Fruit fly (Drosophila melanogaster) whole organism: ENCODE results near the gene CG10341.

Experiments used
- CG8478 ChIP-seq: fragments of >200 bp; optimal IDR thresholded peaks from 2 replicates; lab custom pipeline; 2018; ENCODE audit warnings: inconsistent platforms
- Dll ChIP-seq: fragments of >200 bp; optimal IDR thresholded peaks from 2 replicates; lab custom pipeline; 2017
- EcR ChIP-seq, 2 experiments: fragments of >200 bp; optimal IDR thresholded peaks; 2 replicates each; lab custom pipeline; 2017; ENCODE audit warnings: missing biosample characterization in 2 of 2, missing genetic modification characterization in 2 of 2, missing genetic modification reagents in 2 of 2
- pan ChIP-seq: fragments of >200 bp; optimal IDR thresholded peaks from 2 replicates; lab custom pipeline; 2017
- psq ChIP-seq: fragments of >200 bp; optimal IDR thresholded peaks from 2 replicates; lab custom pipeline; 2017
- usp ChIP-seq: fragments of >200 bp; optimal IDR thresholded peaks from 2 replicates; lab custom pipeline; 2017; ENCODE audit warnings: missing biosample characterization, missing genetic modification characterization, mixed read lengths

The CG10341 gene

DNA sequence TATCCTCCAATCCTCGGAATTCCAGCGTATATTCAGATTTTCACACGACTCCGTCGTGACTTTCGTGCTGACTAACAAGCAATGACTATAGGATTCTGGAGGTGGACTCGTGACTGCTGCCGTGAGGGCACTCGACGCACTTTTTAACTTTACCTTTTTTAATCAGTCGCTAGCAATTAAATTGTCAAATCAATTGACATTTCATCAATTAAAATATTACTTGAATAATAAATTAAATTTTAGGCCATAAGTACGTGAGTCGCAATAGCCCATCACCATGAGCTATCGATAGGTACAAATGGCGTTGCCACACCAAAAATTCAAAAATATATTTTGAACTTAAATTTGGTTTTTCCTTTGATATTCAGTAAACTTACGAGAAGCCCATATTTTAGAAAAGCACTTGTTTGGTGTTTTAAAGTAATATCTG is 7.1 kb downstream of the CG10341 start, which contains the start of gene Jwa:
Jwa (minus strand) TSS at position 87 of the 430 bp plus-strand sequence.
- no peak for TF ChIP-seq Dll
- no peak for TF ChIP-seq CG8478
- TF ChIP-seq pan (lab: Kevin White, UChicago): no peak
- no peak for TF ChIP-seq psq
- no peak for TF ChIP-seq usp (GFP tag; lab: Kevin White, UChicago)
- no peak for TF ChIP-seq EcR (GFP tag; optimal IDR thresholded peaks at IDR 0.05; lab: Kevin White, UChicago)

DNA sequence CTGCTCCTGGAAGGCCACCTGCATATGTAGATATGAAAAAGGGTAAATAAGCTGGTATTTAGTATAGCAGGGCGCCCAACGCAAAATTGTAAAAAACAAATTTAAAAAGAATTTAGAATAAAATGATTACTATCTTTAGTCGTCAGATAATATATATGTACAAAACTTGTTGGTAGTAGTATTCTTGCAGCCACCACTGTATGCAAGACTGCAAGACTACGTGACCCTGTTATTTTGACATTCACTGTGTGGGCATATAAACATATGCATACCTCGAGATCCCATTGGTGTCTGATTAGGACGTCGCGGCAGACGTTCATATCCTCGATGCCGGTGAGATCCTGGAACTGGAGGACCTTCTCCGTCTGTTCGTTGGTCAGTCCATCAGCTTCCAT is 9.3 kb downstream of the CG10341 start:
- TF ChIP-seq usp (GFP tag; lab: Kevin White, UChicago) (no peak), EcR (GFP tag; optimal IDR thresholded peaks at IDR 0.05; lab: Kevin White, UChicago) (no peak), psq (no peak), CG8478 (no peak), pan (lab: Kevin White, UChicago) (no peak), Dll (no peak)

DNA sequence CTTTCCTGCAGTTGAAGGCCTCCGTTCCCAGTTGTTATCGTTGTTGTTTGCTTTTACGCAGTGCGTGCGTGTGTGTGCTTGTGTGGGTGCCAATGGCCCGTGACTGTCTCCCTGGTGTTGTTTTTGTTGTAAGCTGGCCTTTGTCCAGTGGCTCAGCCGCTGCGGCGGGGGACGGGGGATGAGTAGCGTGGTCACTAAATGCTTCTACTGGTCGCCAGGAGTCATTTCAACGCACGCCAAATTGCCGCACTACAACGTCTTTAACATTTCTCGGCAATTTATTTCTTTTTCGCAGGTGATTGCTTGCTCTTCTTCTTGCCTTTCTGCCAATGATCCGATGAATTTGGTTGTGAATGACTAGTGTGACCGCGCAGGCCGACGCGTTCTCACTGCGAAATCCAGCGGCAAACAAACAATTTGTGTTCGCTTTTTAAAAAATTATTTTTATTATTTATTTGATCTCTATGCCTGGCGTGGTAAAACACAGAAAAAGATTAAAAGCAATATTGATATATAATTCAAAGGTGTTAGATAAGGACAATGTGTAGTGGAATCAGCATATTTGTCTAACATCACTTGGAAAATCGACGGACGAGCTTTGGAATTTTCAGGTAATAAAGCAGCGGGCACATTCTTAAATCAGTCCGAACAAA is 9.9 kb downstream of the CG10341 start, which contains the start of the genes Faf2 and Grip71:
Faf2 (minus strand) TSS at position 450 of the 653 bp plus-strand sequence.
Grip71 (plus strand) TSS at position 608 of the 653 bp plus-strand sequence.
- TF ChIP-seq EcR (GFP tag; optimal IDR thresholded peaks at IDR 0.05; lab: Kevin White, UChicago) (no peak), psq (no peak), usp (GFP tag; lab: Kevin White, UChicago) (no peak), Dll (no peak), CG8478 (no peak), pan (lab: Kevin White, UChicago) (no peak)

- TF ChIP-seq Dll: no peak
- no peak for TF ChIP-seq psq
- TF ChIP-seq usp (GFP tag; lab: Kevin White, UChicago): no peak
- TF ChIP-seq CG8478: no peak
- no peak for TF ChIP-seq EcR (GFP tag; optimal IDR thresholded peaks at IDR 0.05; lab: Kevin White, UChicago)
- TF ChIP-seq pan (lab: Kevin White, UChicago): no peak
Observed at dm6 chr2L:18713686-18714085, 15.2 kb downstream of the CG10341 start, which contains the start of gene Irk3. Gene Irk3 (minus strand): TSS chr2L:18713748.

- TF ChIP-seq pan (lab: Kevin White, UChicago): no peak
- no peak for TF ChIP-seq CG8478
- no peak for TF ChIP-seq EcR (GFP tag; optimal IDR thresholded peaks at IDR 0.05; lab: Kevin White, UChicago)
- no peak for TF ChIP-seq psq
- no peak for TF ChIP-seq Dll
- TF ChIP-seq usp (GFP tag; lab: Kevin White, UChicago): no peak
Observed at dm6 chr2L:18714086-18714485, 15.6 kb downstream of the CG10341 start.

dm6 chr2L:18717365-18718011 is 19.0 kb downstream of the CG10341 start:
- TF ChIP-seq EcR (GFP tag; optimal IDR thresholded peaks at IDR 0.05; lab: Kevin White, UChicago) (no peak), usp (GFP tag; lab: Kevin White, UChicago) (no peak), CG8478 (no peak), psq (no peak), pan (lab: Kevin White, UChicago) (no peak), Dll (no peak)

dm6 chr2L:18719583-18719982 is 21.1 kb downstream of the CG10341 start:
- TF ChIP-seq CG8478 (no peak), usp (GFP tag; lab: Kevin White, UChicago) (no peak), EcR (GFP tag; optimal IDR thresholded peaks at IDR 0.05; lab: Kevin White, UChicago) (no peak), Dll (no peak), pan (lab: Kevin White, UChicago) (no peak), psq (no peak)

DNA sequence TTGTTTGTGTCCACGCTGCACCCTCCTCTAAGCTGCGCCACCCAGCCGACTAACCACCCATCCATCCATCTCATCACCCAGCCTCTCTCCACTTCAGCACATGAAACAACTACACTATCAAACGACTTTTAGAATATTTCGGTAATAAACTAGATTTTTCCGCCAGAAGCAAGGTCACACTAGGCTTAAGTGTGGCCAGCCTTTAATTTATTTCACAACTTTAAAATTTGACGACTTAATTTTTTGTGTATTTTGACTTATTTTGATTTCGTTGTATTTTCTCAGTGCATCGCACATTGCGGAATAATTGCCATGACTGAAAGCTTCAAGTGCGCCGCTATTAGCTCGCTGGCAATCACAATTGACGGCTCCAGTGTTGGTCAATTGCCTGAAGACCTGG is 26.3 kb downstream of the CG10341 start:
- no peak for TF ChIP-seq psq
- no peak for TF ChIP-seq Dll
- TF ChIP-seq CG8478: no peak
- TF ChIP-seq pan (lab: Kevin White, UChicago): no peak
- no peak for TF ChIP-seq EcR (GFP tag; optimal IDR thresholded peaks at IDR 0.05; lab: Kevin White, UChicago)
- no peak for TF ChIP-seq usp (GFP tag; lab: Kevin White, UChicago)

dm6 chr2L:18727986-18728385 is 29.5 kb downstream of the CG10341 start:
- no peak for TF ChIP-seq CG8478
- no peak for TF ChIP-seq EcR (GFP tag; optimal IDR thresholded peaks at IDR 0.05; lab: Kevin White, UChicago)
- no peak for TF ChIP-seq usp (GFP tag; lab: Kevin White, UChicago)
- TF ChIP-seq Dll: no peak
- no peak for TF ChIP-seq pan (lab: Kevin White, UChicago)
- no peak for TF ChIP-seq psq

- TF ChIP-seq usp (GFP tag; lab: Kevin White, UChicago) (no peak), Dll (no peak), psq (no peak), EcR (GFP tag; optimal IDR thresholded peaks at IDR 0.05; lab: Kevin White, UChicago) (no peak)
Observed at dm6 chr2L:18732291-18732690, 33.8 kb downstream of the CG10341 start, which contains the start of gene CG10348. Gene CG10348 (minus strand): TSS chr2L:18732524.

DNA sequence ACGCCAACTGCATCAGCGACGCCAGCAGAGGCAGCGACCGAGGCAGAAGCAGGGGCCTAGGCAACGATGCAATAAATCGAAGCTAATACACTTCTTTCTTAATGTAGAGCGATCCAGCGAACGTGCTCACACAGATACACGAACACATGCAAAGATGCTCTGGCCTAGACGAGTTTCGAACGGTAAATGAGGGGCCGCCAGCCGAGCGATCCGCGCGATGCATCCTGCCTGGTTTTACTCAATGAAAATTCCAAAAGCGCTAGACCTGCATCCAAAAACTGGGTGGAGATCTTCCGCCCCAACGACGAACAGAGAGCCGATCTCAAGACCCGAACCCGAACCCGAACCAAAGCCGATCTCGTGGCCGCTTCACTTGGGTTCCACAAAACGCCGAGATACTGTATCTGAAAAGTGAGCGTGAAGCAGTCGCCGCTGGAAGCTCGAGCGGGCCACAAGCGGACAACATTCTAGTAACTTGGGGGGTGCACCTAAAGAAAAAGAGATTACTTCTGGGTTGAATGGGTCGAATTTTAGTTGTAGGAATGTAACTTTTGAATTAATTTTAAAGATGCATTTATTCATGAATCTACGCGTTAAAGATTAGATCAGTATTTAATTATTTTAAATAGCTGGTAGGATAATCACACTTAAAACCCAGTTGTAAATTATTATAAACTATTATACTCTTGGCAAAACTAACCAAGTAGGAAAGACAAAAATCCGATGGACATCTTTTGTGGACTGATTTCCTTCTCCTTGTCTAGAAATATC is 34.4 kb downstream of the CG10341 start:
- TF ChIP-seq usp (GFP tag; lab: Kevin White, UChicago) (no peak), Dll (no peak), CG8478 (no peak), EcR (GFP tag; optimal IDR thresholded peaks at IDR 0.05; lab: Kevin White, UChicago) (no peak), pan (lab: Kevin White, UChicago) (no peak), psq (no peak)
